Fruit fly (Drosophila melanogaster) whole organism, adult: Measurements from ENCODE around the gene ems.

Experiments used
- CG12768 ChIP-seq: fragments of 200-800 bp; sonication (Bioruptor generic); optimal IDR thresholded peaks from 2 replicates; lab custom pipeline; 2017; ENCODE audit warnings: missing biosample characterization, missing genetic modification characterization, mild to moderate bottlenecking, moderate library complexity, missing genetic modification reagents
- CG1620 ChIP-seq: fragments of 200-800 bp; sonication (Bioruptor generic); optimal IDR thresholded peaks from 2 replicates; lab custom pipeline; 2016; ENCODE audit warnings: missing biosample characterization, missing genetic modification characterization
- CG33017 ChIP-seq: fragments of 200-800 bp; sonication (Bioruptor generic); optimal IDR thresholded peaks from 2 replicates; lab custom pipeline; 2018; ENCODE audit warnings: missing biosample characterization, mild to moderate bottlenecking, missing genetic modification characterization, moderate library complexity
- CG5204 ChIP-seq: fragments of 200-800 bp; sonication (Bioruptor generic); optimal IDR thresholded peaks from 2 replicates; lab custom pipeline; 2016; ENCODE audit warnings: missing biosample characterization, missing genetic modification characterization
- CG7101 ChIP-seq: fragments of 200-800 bp; sonication (Bioruptor generic); optimal IDR thresholded peaks from 2 replicates; lab custom pipeline; 2018; ENCODE audit warnings: missing biosample characterization, mild to moderate bottlenecking, missing genetic modification characterization, moderate library complexity
- Clk ChIP-seq: fragments of 200-800 bp; sonication (Bioruptor generic); optimal IDR thresholded peaks from 2 replicates; lab custom pipeline; 2017; ENCODE audit warnings: missing biosample characterization, missing genetic modification characterization
- Crg-1 ChIP-seq: fragments of 200-800 bp; sonication (Bioruptor generic); optimal IDR thresholded peaks from 2 replicates; lab custom pipeline; 2016; ENCODE audit warnings: missing biosample characterization, missing genetic modification characterization
- Hr96 ChIP-seq: fragments of 200-800 bp; sonication (Bioruptor generic); optimal IDR thresholded peaks from 2 replicates; lab custom pipeline; 2016; ENCODE audit warnings: missing biosample characterization, missing genetic modification characterization
- bab1 ChIP-seq: fragments of 200-800 bp; sonication (Bioruptor generic); optimal IDR thresholded peaks from 3 replicates; lab custom pipeline; 2019; ENCODE audit warnings: missing biosample characterization, mild to moderate bottlenecking, missing genetic modification characterization, moderate library complexity
- cic ChIP-seq: fragments of 200-800 bp; sonication (Bioruptor generic); optimal IDR thresholded peaks from 2 replicates; lab custom pipeline; 2017; ENCODE audit warnings: missing biosample characterization, mild to moderate bottlenecking, missing genetic modification characterization, moderate library complexity
- kay ChIP-seq: fragments of 200-800 bp; sonication (Bioruptor generic); peaks from one replicate; lab custom pipeline; 2016; ENCODE audit warnings: missing biosample characterization, missing genetic modification characterization, borderline replicate concordance
- ovo ChIP-seq: fragments of 200-800 bp; sonication (Bioruptor generic); optimal IDR thresholded peaks from 2 replicates; lab custom pipeline; 2016; ENCODE audit warnings: missing biosample characterization, missing genetic modification characterization
- tj ChIP-seq: fragments of 200-800 bp; sonication (Bioruptor generic); optimal IDR thresholded peaks from 3 replicates; lab custom pipeline; 2017; ENCODE audit warnings: missing biosample characterization, mild to moderate bottlenecking, missing genetic modification characterization, moderate library complexity
- toe ChIP-seq: fragments of 200-800 bp; sonication (Bioruptor generic); optimal IDR thresholded peaks from 2 replicates; lab custom pipeline; 2016; ENCODE audit warnings: missing biosample characterization, missing genetic modification characterization

ems gene

dm6 chr3R:13952303-13952702 is 50.6 kb downstream of the ems start:
- TF ChIP-seq cic (GFP tag; lab: Kevin White, UChicago) (no peak), CG12768 (no peak), toe (GFP tag; lab: Kevin White, UChicago) (no peak), CG5204 (GFP tag; lab: Kevin White, UChicago) (no peak), Clk (GFP tag; lab: Kevin White, UChicago) (no peak), ovo (no peak), bab1 (GFP tag; lab: Kevin White, UChicago) (no peak), CG7101 (tag; lab: Kevin White, UChicago) (no peak), Crg-1 (GFP tag; lab: Kevin White, UChicago) (no peak), kay (GFP tag; lab: Kevin White, UChicago) (no peak), Hr96 (no peak), tj (GFP tag; lab: Kevin White, UChicago) (no peak), CG1620 (GFP tag; lab: Kevin White, UChicago) (no peak), CG33017 (tag; lab: Kevin White, UChicago) (no peak)
